Worm (Caenorhabditis elegans) whole organism, young adult: ENCODE results near the gene algn-12.

Source experiments
- B0035.1 ChIP-seq: sonication (generic microtip); optimal IDR thresholded peaks from 2 replicates; lab custom pipeline; 2016; ENCODE audit warnings: missing genetic modification characterization, mild to moderate bottlenecking, missing compliant biosample characterization, missing genotype, missing genetic modification reagents
- C06A6.2 ChIP-seq: fragments of 200-800 bp; sonication (Bioruptor generic); conservative IDR thresholded peaks from 2 replicates; pipeline ENCODE4 v1.3.6; 2022; ENCODE audit warnings: missing genetic modification characterization, missing compliant biosample characterization
- F22D6.2 ChIP-seq: sonication (generic microtip); optimal IDR thresholded peaks from 2 replicates; lab custom pipeline; 2016; ENCODE audit warnings: mild to moderate bottlenecking, missing genetic modification characterization, missing compliant biosample characterization
- F37B4.10 ChIP-seq: fragments of 200-800 bp; sonication (Bioruptor generic); IDR thresholded peaks from 2 replicates; pipeline ENCODE4 v1.3.6; 2022; ENCODE audit warnings: missing genetic modification characterization, missing compliant biosample characterization
- F57A8.1 ChIP-seq: fragments of 200-800 bp; sonication (Bioruptor generic); optimal IDR thresholded peaks from 2 replicates; lab custom pipeline; 2018; ENCODE audit warnings: mild to moderate bottlenecking, missing genetic modification characterization, moderate library complexity, missing compliant biosample characterization
- K12H6.12 ChIP-seq: fragments of 200-800 bp; sonication (Bioruptor generic); optimal IDR thresholded peaks from 2 replicates; lab custom pipeline; 2018; ENCODE audit warnings: mild to moderate bottlenecking, missing genetic modification characterization, missing compliant biosample characterization
- Y53F4B.3 ChIP-seq: fragments of 200-800 bp; sonication (Bioruptor generic); IDR thresholded peaks from 2 replicates; pipeline ENCODE4 v1.3.6; 2022; ENCODE audit warnings: missing genetic modification reagents, missing genetic modification characterization, missing compliant biosample characterization
- Y53G8AR.9 ChIP-seq: fragments of 200-800 bp; sonication (Bioruptor generic); conservative IDR thresholded peaks from 2 replicates; pipeline ENCODE4 v1.3.6; 2022; ENCODE audit warnings: missing genetic modification reagents, missing genetic modification characterization, missing compliant biosample characterization
- ZK185.1 ChIP-seq: sonication (generic microtip); optimal IDR thresholded peaks from 2 replicates; lab custom pipeline; 2016; ENCODE audit warnings: mild to moderate bottlenecking, missing genetic modification characterization, missing compliant biosample characterization; ENCODE audit not compliant: poor library complexity, severe bottlenecking
- akir-1 ChIP-seq: fragments of 200-800 bp; sonication (Bioruptor generic); optimal IDR thresholded peaks from 2 replicates; lab custom pipeline; 2018; ENCODE audit warnings: mild to moderate bottlenecking, missing genetic modification characterization, moderate library complexity, missing compliant biosample characterization
- ama-1 ChIP-seq, 3 experiments: fragments of 150-350 bp in 1 of 3; sonication (generic microtip) in 2 of 3; optimal IDR thresholded peaks; 2 replicates each; lab custom pipeline; 2014 to 2018; ENCODE audit warnings: missing biosample characterization in 2 of 3, missing genetic modification characterization in 2 of 3, missing genetic modification reagents in 2 of 3
- aptf-2 ChIP-seq: fragments of 200-800 bp; sonication (Bioruptor generic); conservative IDR thresholded peaks from 2 replicates; pipeline ENCODE4 v1.3.6; 2022; ENCODE audit warnings: missing genetic modification reagents, missing genetic modification characterization, missing compliant biosample characterization
- aptf-3 ChIP-seq: fragments of 200-800 bp; sonication (Bioruptor generic); IDR thresholded peaks from 2 replicates; pipeline ENCODE4 v1.3.6; 2022; ENCODE audit warnings: missing genetic modification characterization, missing compliant biosample characterization
- atf-7 ChIP-seq: sonication (generic microtip); optimal IDR thresholded peaks from 2 replicates; lab custom pipeline; 2017; ENCODE audit warnings: mild to moderate bottlenecking, missing genetic modification characterization, missing compliant biosample characterization
- attf-3 ChIP-seq: fragments of 200-800 bp; sonication (Bioruptor generic); conservative IDR thresholded peaks from 2 replicates; pipeline ENCODE4 v1.3.6; 2022; ENCODE audit warnings: missing genetic modification reagents, missing genetic modification characterization, missing compliant biosample characterization
- bed-2 ChIP-seq: fragments of 200-800 bp; sonication (Bioruptor generic); IDR thresholded peaks from 2 replicates; pipeline ENCODE4 v1.3.6; 2022; ENCODE audit warnings: missing genetic modification reagents, missing genetic modification characterization, missing compliant biosample characterization
- ceh-100 ChIP-seq: fragments of 200-800 bp; sonication (Bioruptor generic); IDR thresholded peaks from 2 replicates; pipeline ENCODE4 v1.3.6; 2022; ENCODE audit warnings: missing genetic modification reagents, missing genetic modification characterization, missing compliant biosample characterization
- ceh-27 ChIP-seq: fragments of 200-800 bp; sonication (Bioruptor generic); optimal IDR thresholded peaks from 2 replicates; lab custom pipeline; 2018; ENCODE audit warnings: mild to moderate bottlenecking, missing genetic modification characterization, moderate library complexity, missing compliant biosample characterization
- ceh-40 ChIP-seq: fragments of 200-800 bp; sonication (Bioruptor generic); IDR thresholded peaks from 2 replicates; pipeline ENCODE4 v1.3.6; 2022; ENCODE audit warnings: missing genetic modification characterization, missing compliant biosample characterization
- chd-7 ChIP-seq: sonication (generic microtip); optimal IDR thresholded peaks from 2 replicates; lab custom pipeline; 2016; ENCODE audit warnings: mild to moderate bottlenecking, missing genetic modification characterization, moderate library complexity, missing compliant biosample characterization
- die-1 ChIP-seq: sonication (generic microtip); optimal IDR thresholded peaks from 2 replicates; lab custom pipeline; 2016; ENCODE audit warnings: missing genotype, mild to moderate bottlenecking, missing genetic modification characterization, missing compliant biosample characterization
- dox-1 ChIP-seq: fragments of 200-800 bp; sonication (Bioruptor generic); IDR thresholded peaks from 2 replicates; pipeline ENCODE4 v1.3.6; 2022; ENCODE audit warnings: missing genetic modification reagents, missing genetic modification characterization, missing compliant biosample characterization
- dpff-1 ChIP-seq: sonication (generic microtip); optimal IDR thresholded peaks from 2 replicates; lab custom pipeline; 2017; ENCODE audit warnings: mild to moderate bottlenecking, missing genetic modification characterization, missing compliant biosample characterization
- egl-18 ChIP-seq: fragments of 200-800 bp; sonication (Bioruptor generic); IDR thresholded peaks from 2 replicates; pipeline ENCODE4 v1.3.6; 2022; ENCODE audit warnings: missing genetic modification reagents, missing genetic modification characterization, missing compliant biosample characterization
- egrh-3 ChIP-seq: fragments of 200-800 bp; sonication (Bioruptor generic); IDR thresholded peaks from 2 replicates; pipeline ENCODE4 v1.3.6; 2022; ENCODE audit warnings: missing genetic modification reagents, missing genetic modification characterization, missing compliant biosample characterization
- ekl-4 ChIP-seq: fragments of 200-800 bp; sonication (Bioruptor generic); IDR thresholded peaks from 2 replicates; pipeline ENCODE4 v1.3.6; 2022; ENCODE audit warnings: missing genetic modification reagents, missing genetic modification characterization, missing compliant biosample characterization
- ets-4 ChIP-seq: fragments of 200-800 bp; sonication (Bioruptor generic); optimal IDR thresholded peaks from 2 replicates; lab custom pipeline; 2018; ENCODE audit warnings: mild to moderate bottlenecking, missing genetic modification characterization, missing compliant biosample characterization
- hlh-26 ChIP-seq: fragments of 200-800 bp; sonication (Bioruptor generic); conservative IDR thresholded peaks from 2 replicates; pipeline ENCODE4 v1.3.6; 2022; ENCODE audit warnings: missing genetic modification reagents, missing genetic modification characterization, missing compliant biosample characterization
- hmg-1.2 ChIP-seq: fragments of 200-800 bp; sonication (Bioruptor generic); IDR thresholded peaks from 2 replicates; pipeline ENCODE4 v1.3.6; 2022; ENCODE audit warnings: missing genetic modification reagents, missing genetic modification characterization, missing compliant biosample characterization
- hrde-1 ChIP-seq: sonication (generic microtip); optimal IDR thresholded peaks from 2 replicates; lab custom pipeline; 2016; ENCODE audit warnings: missing genetic modification characterization, mild to moderate bottlenecking, missing compliant biosample characterization, moderate library complexity, missing genotype, missing genetic modification reagents, borderline replicate concordance
- hsf-1 ChIP-seq: fragments of 200-800 bp; sonication (Bioruptor generic); IDR thresholded peaks from 2 replicates; pipeline ENCODE4 v1.3.6; 2022; ENCODE audit warnings: missing genetic modification reagents, missing genetic modification characterization, missing compliant biosample characterization
- lag-1 ChIP-seq: fragments of 200-800 bp; sonication (Bioruptor generic); IDR thresholded peaks from 2 replicates; pipeline ENCODE4 v1.3.6; 2022; ENCODE audit warnings: missing genetic modification reagents, missing genetic modification characterization, missing compliant biosample characterization
- lin-26 ChIP-seq: fragments of 200-800 bp; sonication (Bioruptor generic); IDR thresholded peaks from 2 replicates; pipeline ENCODE4 v1.3.6; 2022; ENCODE audit warnings: missing genetic modification reagents, missing genetic modification characterization, missing compliant biosample characterization
- lin-35 ChIP-seq, 3 experiments: fragments of 150-350 bp in 2 of 3; sonication (generic microtip) in 1 of 3; optimal IDR thresholded peaks; 2 replicates each; lab custom pipeline; 2014 to 2018; ENCODE audit warnings: missing biosample characterization in 3 of 3, missing genetic modification characterization in 3 of 3, missing genetic modification reagents in 3 of 3
- mxl-1 ChIP-seq: sonication (generic microtip); optimal IDR thresholded peaks from 2 replicates; lab custom pipeline; 2016; ENCODE audit warnings: missing genetic modification characterization, missing compliant biosample characterization
- nfya-2 ChIP-seq: fragments of 200-800 bp; sonication (Bioruptor generic); IDR thresholded peaks from 2 replicates; pipeline ENCODE4 v1.3.6; 2022; ENCODE audit warnings: missing genetic modification reagents, missing genetic modification characterization, missing compliant biosample characterization
- nfyb-1 ChIP-seq: fragments of 200-800 bp; sonication (Bioruptor generic); IDR thresholded peaks from 2 replicates; pipeline ENCODE4 v1.3.6; 2022; ENCODE audit warnings: missing genetic modification reagents, missing genetic modification characterization, missing compliant biosample characterization
- nhr-80 ChIP-seq: sonication (generic microtip); optimal IDR thresholded peaks from 2 replicates; lab custom pipeline; 2016; ENCODE audit warnings: missing genetic modification characterization, missing compliant biosample characterization
- nhr-90 ChIP-seq: sonication (generic microtip); optimal IDR thresholded peaks from 2 replicates; lab custom pipeline; 2016; ENCODE audit warnings: missing genotype, mild to moderate bottlenecking, missing genetic modification characterization, missing compliant biosample characterization
- rpc-1 ChIP-seq, 2 experiments: fragments of 150-350 bp in 1 of 2; sonication (generic microtip) in 1 of 2; optimal IDR thresholded peaks; 2 replicates each; lab custom pipeline; 2014 to 2018; ENCODE audit warnings: missing biosample characterization in 1 of 2, missing genetic modification characterization in 1 of 2, missing genetic modification reagents in 1 of 2, missing genotype in 1 of 2
- sdz-38 ChIP-seq: sonication (generic microtip); optimal IDR thresholded peaks from 2 replicates; lab custom pipeline; 2016; ENCODE audit warnings: missing genotype, missing genetic modification characterization, missing compliant biosample characterization
- sea-2 ChIP-seq: fragments of 200-800 bp; sonication (Bioruptor generic); IDR thresholded peaks from 2 replicates; pipeline ENCODE4 v1.3.6; 2022; ENCODE audit warnings: missing genetic modification characterization, missing compliant biosample characterization
- snpc-1.1 ChIP-seq: sonication (generic microtip); optimal IDR thresholded peaks from 2 replicates; lab custom pipeline; 2017; ENCODE audit warnings: missing genetic modification characterization, mild to moderate bottlenecking, missing compliant biosample characterization, antibody characterized with exemption, moderate library complexity, missing genotype, missing genetic modification reagents; ENCODE audit not compliant: insufficient read depth
- unc-130 ChIP-seq: sonication (generic microtip); optimal IDR thresholded peaks from 2 replicates; lab custom pipeline; 2016; ENCODE audit warnings: missing genetic modification reagents, missing genetic modification characterization, missing compliant biosample characterization
- unc-62 ChIP-seq: fragments of 150-350 bp; optimal IDR thresholded peaks from 2 replicates; lab custom pipeline; 2014; ENCODE audit warnings: missing biosample characterization, missing genetic modification reagents, missing genetic modification characterization

The algn-12 gene

ce11 chrV:8031121-8031520 lies 3.8 kb upstream of the algn-12 start, which contains the start of gene vars-1 (continued):
- TF ChIP-seq ceh-100 (GFP tag; lab: Robert Waterston, UW) (no peak), ceh-40 (GFP tag; lab: Robert Waterston, UW) (no peak), F37B4.10 (no peak), K12H6.12 (no peak), lag-1 (no peak), akir-1 (no peak), nhr-80 (tag; lab: Kevin White, UChicago) (no peak), hsf-1 (GFP tag; lab: Robert Waterston, UW) (peak; percentile 82)

ce11 chrV:8035947-8036346 lies 1.0 kb downstream of the algn-12 start, which contains the start of gene ZC513.14:
ZC513.14 (minus strand) TSS chrV:8036047.
- no peak for TF ChIP-seq die-1 (tag; lab: Kevin White, UChicago)
- TF ChIP-seq F57A8.1 (GFP tag; lab: Kevin White, UChicago), result no peak
- no peak for TF ChIP-seq lin-26
- no peak for TF ChIP-seq snpc-1.1 (tag; lab: Kevin White, UChicago)
- no peak for TF ChIP-seq C06A6.2 (GFP tag; lab: Robert Waterston, UW)
- TF ChIP-seq unc-62, result no peak
- TF ChIP-seq rpc-1 (optimal IDR thresholded peaks at IDR 0.05; lab: Kevin White, UChicago), result no peak
- TF ChIP-seq rpc-1 (tag; optimal IDR thresholded peaks at IDR 0.05; lab: Kevin White, UChicago), result no peak
- TF ChIP-seq bed-2 (GFP tag; lab: Robert Waterston, UW), result no peak
- no peak for TF ChIP-seq attf-3 (GFP tag; lab: Robert Waterston, UW)
- TF ChIP-seq, all 124 proteins: peak for 0

ce11 chrV:8039085-8039525 lies 4.2 kb downstream of the algn-12 start:
- no peak; the same call in 1 of the 2 replicates for TF ChIP-seq C06A6.2 (GFP tag; lab: Robert Waterston, UW)
- no peak for TF ChIP-seq egl-18 (GFP tag; lab: Robert Waterston, UW)
- TF ChIP-seq nfyb-1, result 0 out of 2 replicates have a peak, but pooled peaks have one; percentile 48
- no peak for TF ChIP-seq dpff-1
- TF ChIP-seq ets-4 (GFP tag; lab: Kevin White, UChicago), result no peak
- no peak for TF ChIP-seq nhr-90 (tag; lab: Kevin White, UChicago)
- TF ChIP-seq nfya-2 (GFP tag; lab: Robert Waterston, UW), result no peak
- TF ChIP-seq Y53G8AR.9, result 0 out of 2 replicates have a peak, but pooled peaks have one; percentile 33
- TF ChIP-seq dox-1 (GFP tag; lab: Robert Waterston, UW), result 0 out of 2 replicates have a peak, but pooled peaks have one; percentile 5
- TF ChIP-seq ekl-4, result no peak
- TF ChIP-seq hlh-26, result no peak
- no peak for TF ChIP-seq hrde-1 (tag; lab: Kevin White, UChicago)
- TF ChIP-seq atf-7, result peak; percentile 3
- TF ChIP-seq chd-7 (tag; lab: Kevin White, UChicago), result no peak
- TF ChIP-seq B0035.1 (tag; lab: Kevin White, UChicago), result peak; percentile 42
- no peak for TF ChIP-seq aptf-3
- TF ChIP-seq F22D6.2 (tag; lab: Kevin White, UChicago), result no peak
- no peak for TF ChIP-seq ceh-27 (GFP tag; lab: Kevin White, UChicago)
- TF ChIP-seq F57A8.1 (GFP tag; lab: Kevin White, UChicago), result no peak
- no peak for TF ChIP-seq unc-130
- TF ChIP-seq aptf-2 (GFP tag; lab: Robert Waterston, UW), result no peak
- no peak for TF ChIP-seq sea-2 (GFP tag; lab: Robert Waterston, UW)
- no peak for TF ChIP-seq ZK185.1 (tag; lab: Kevin White, UChicago)
- 0 out of 2 replicates have a peak, but pooled peaks have one; percentile 15 for TF ChIP-seq hmg-1.2 (GFP tag; lab: Robert Waterston, UW)
- no peak for TF ChIP-seq egrh-3 (GFP tag; lab: Robert Waterston, UW)
- no peak for TF ChIP-seq sdz-38 (tag; lab: Kevin White, UChicago)
- peak; percentile 14 for TF ChIP-seq ama-1 (optimal IDR thresholded peaks at IDR 0.05; lab: Kevin White, UChicago)
- TF ChIP-seq ama-1 (GFP tag; optimal IDR thresholded peaks at IDR 0.05; lab: Kevin White, UChicago), result no peak
- no peak for TF ChIP-seq lin-35 (GFP tag; optimal IDR thresholded peaks at IDR 0.05; lab: Kevin White, UChicago)
- TF ChIP-seq Y53F4B.3 (GFP tag; lab: Robert Waterston, UW), result no peak
- TF ChIP-seq mxl-1 (tag; lab: Kevin White, UChicago), result no peak
